Fruit fly (Drosophila melanogaster): ENCODE measurements around the gene Hsp23.

Hsp23 gene

DNA sequence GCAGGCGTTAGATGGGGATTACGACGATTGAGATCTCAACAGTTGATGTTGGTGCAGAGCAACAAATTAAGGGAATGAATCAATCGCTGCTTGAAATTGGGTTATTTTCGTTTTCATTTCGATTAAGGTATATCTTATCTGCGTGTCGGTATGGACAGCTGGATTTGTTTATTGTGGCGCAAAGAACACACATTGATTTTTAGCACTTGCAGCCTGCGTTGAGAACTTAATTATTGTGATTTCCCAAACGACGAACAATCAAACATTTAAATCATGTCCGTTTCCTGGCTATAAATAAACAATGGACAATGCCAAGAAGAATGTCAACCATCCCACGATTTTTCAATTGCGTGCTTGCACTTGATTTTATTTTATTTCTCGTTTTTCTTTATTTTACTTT lies 16.3 kb downstream of the Hsp23 start:
- TF ChIP-seq mirr (GFP tag; optimal IDR thresholded peaks at IDR 0.05) (peak; percentile 21), unc-4 (GFP tag; IDR thresholded peaks at IDR 0.05; ENCODE audit: partially characterized antibody) (no peak), CG6854 (GFP tag; optimal IDR thresholded peaks at IDR 0.05) (no peak), zf30C (GFP tag; optimal IDR thresholded peaks at IDR 0.05) (no peak), Ets65A (GFP tag) (no peak), Tbp (GFP tag; optimal IDR thresholded peaks at IDR 0.05) (no peak), Dref (GFP tag; IDR thresholded peaks at IDR 0.05) (no peak), CG7786 (GFP tag; optimal IDR thresholded peaks at IDR 0.05) (no peak), Dbx (GFP tag; IDR thresholded peaks at IDR 0.05) (no peak), tup (GFP tag; optimal IDR thresholded peaks at IDR 0.05) (no peak), Rfx (GFP tag; IDR thresholded peaks at IDR 0.05) (0 out of 2 replicates have a peak, but pooled peaks have one; percentile 1), CG9609 (GFP tag; optimal IDR thresholded peaks at IDR 0.05) (no peak), Pdp1 (GFP tag; optimal IDR thresholded peaks at IDR 0.05) (no peak), eve (GFP tag; optimal IDR thresholded peaks at IDR 0.05) (peak in 1 of 2 experiments; percentile 64), CHES-1-like (GFP tag; optimal IDR thresholded peaks at IDR 0.05) (no peak), CG31388 (GFP tag; optimal IDR thresholded peaks at IDR 0.05) (no peak), ftz-f1 (GFP tag; optimal IDR thresholded peaks at IDR 0.05) (no peak), shn (GFP tag; optimal IDR thresholded peaks at IDR 0.05) (no peak), chinmo (GFP tag; IDR thresholded peaks at IDR 0.05; ENCODE audit: partially characterized antibody) (0 out of 4 replicates have a peak, but pooled peaks have one; percentile 48), pum (GFP tag; optimal IDR thresholded peaks at IDR 0.05) (no peak), Nf-YC (tag; optimal IDR thresholded peaks at IDR 0.05) (no peak), gcm2 (GFP tag; optimal IDR thresholded peaks at IDR 0.05) (no peak), slbo (GFP tag; IDR thresholded peaks at IDR 0.05) (no peak), sd (tag; optimal IDR thresholded peaks at IDR 0.05) (no peak), CG31224 (GFP tag; IDR thresholded peaks at IDR 0.05) (no peak), CG7928 (GFP tag; optimal IDR thresholded peaks at IDR 0.05) (no peak), seq (GFP tag; IDR thresholded peaks at IDR 0.05) (no peak), lilli (GFP tag; optimal IDR thresholded peaks at IDR 0.05) (no peak), CG11696 (GFP tag; IDR thresholded peaks at IDR 0.05) (no peak), dati (GFP tag; IDR thresholded peaks at IDR 0.05) (no peak)

DNA sequence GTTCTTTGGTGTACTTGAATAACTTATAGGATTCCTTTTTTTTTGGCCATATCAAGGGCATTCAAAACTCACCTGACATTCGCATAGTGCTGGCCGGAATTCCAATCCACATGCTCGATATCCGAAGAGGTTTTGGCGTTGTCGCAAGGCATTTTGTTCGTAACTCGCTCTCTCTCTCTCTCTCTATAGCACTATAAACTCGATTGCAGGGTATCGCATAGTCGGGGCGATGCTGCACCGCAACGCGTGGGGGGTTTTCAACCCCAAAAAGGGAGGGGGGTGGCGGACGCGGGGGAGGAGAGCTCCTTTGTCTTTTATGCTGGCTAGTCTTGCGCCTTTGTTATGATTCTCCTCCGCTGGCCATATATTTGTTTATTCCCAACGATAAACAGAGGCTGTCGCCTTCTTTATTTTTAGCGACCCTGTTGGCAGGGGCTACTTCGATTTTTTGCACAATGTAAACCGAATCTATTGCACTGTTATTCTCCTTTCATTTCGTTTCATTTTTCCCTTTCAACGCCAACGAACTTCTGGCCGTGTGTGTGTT lies 16.8 kb downstream of the Hsp23 start:
- TF ChIP-seq CG10979 (tag; optimal IDR thresholded peaks at IDR 0.05) = no peak
- no peak for TF ChIP-seq CG6683 (GFP tag; optimal IDR thresholded peaks at IDR 0.05)
- TF ChIP-seq Lhr (GFP tag; optimal IDR thresholded peaks at IDR 0.05) = no peak
- no peak for TF ChIP-seq CG13296 (GFP tag; optimal IDR thresholded peaks at IDR 0.05)
- TF ChIP-seq CG32532 (GFP tag; IDR thresholded peaks at IDR 0.05) = peak; percentile 37
- peak in 1 of 2 experiments; percentile 46 for TF ChIP-seq pan (optimal IDR thresholded peaks at IDR 0.05)
- TF ChIP-seq pan (GFP tag; optimal IDR thresholded peaks at IDR 0.05 in 1 of 2, IDR thresholded peaks at IDR 0.05 in 1 of 2) = peak in 1 of 2 experiments; percentile 7
- peak; percentile 38; the same call in 1 of the 3 replicates for TF ChIP-seq CG6175 (GFP tag; IDR thresholded peaks at IDR 0.05)
- TF ChIP-seq CG10147 (GFP tag; optimal IDR thresholded peaks at IDR 0.05) = no peak
- TF ChIP-seq CG11247 (GFP tag; IDR thresholded peaks at IDR 0.05) = 0 out of 2 replicates have a peak, but pooled peaks have one; percentile 11
- TF ChIP-seq Atf6 (GFP tag; IDR thresholded peaks at IDR 0.05) = 0 out of 2 replicates have a peak, but pooled peaks have one; percentile 21
- no peak for TF ChIP-seq grn (GFP tag; optimal IDR thresholded peaks at IDR 0.05)
- TF ChIP-seq Sry-β (GFP tag; optimal IDR thresholded peaks at IDR 0.05) = no peak
- no peak for TF ChIP-seq CG7372 (GFP tag; IDR thresholded peaks at IDR 0.05)
- TF ChIP-seq phol (tag; optimal IDR thresholded peaks at IDR 0.05) = peak; percentile 4
- TF ChIP-seq ttk (GFP tag; IDR thresholded peaks at IDR 0.05) = 0 out of 2 replicates have a peak, but pooled peaks have one; percentile 22
- 0 out of 4 replicates have a peak, but pooled peaks have one; percentile 18 for TF ChIP-seq Gug (GFP tag; IDR thresholded peaks at IDR 0.05)
- peak; percentile 54; the same call in 2 of the 3 replicates for TF ChIP-seq ci (GFP tag; IDR thresholded peaks at IDR 0.05)
- no peak for TF ChIP-seq gce (GFP tag; IDR thresholded peaks at IDR 0.05)
- peak; percentile 59 for TF ChIP-seq row (GFP tag; IDR thresholded peaks at IDR 0.05)
- peak; percentile 15 for TF ChIP-seq bcd (GFP tag; optimal IDR thresholded peaks at IDR 0.05)
- peak; percentile 13 for TF ChIP-seq CG7839 (tag; optimal IDR thresholded peaks at IDR 0.05)
- 0 out of 2 replicates have a peak, but pooled peaks have one; percentile 8 for TF ChIP-seq CG14441 (GFP tag; IDR thresholded peaks at IDR 0.05)

Data from whole organism, embryonic.